Worm (Caenorhabditis elegans): ENCODE data around the gene C35D6.4.
"Not testable (repeated sequence)": the region's sequence is repeated elsewhere in the genome, so short reads cannot be mapped to it uniquely, and the experiment has no call there.

The C35D6.4 gene

ce11 chrIV:16350690-16351089 is at the start of gene C35D6.4:
Gene C35D6.4 (plus strand): TSS chrIV:16350990.
- TF ChIP-seq lin-35 (GFP tag; optimal IDR thresholded peaks at IDR 0.05) (no peak), Y79H2A.3 (GFP tag; conservative IDR thresholded peaks at IDR 0.05) (no peak), lir-1 (GFP tag; conservative IDR thresholded peaks at IDR 0.05) (no peak), hlh-12 (tag; optimal IDR thresholded peaks at IDR 0.05) (no peak), ztf-26 (tag; optimal IDR thresholded peaks at IDR 0.05) (no peak), cebp-2 (GFP tag; IDR thresholded peaks at IDR 0.05) (no peak), snpc-3.4 (tag; optimal IDR thresholded peaks at IDR 0.05) (no peak), cebp-1 (GFP tag; IDR thresholded peaks at IDR 0.05) (no peak), cebp-1 (tag; optimal IDR thresholded peaks at IDR 0.05) (no peak)

- TF ChIP-seq cebp-1 (GFP tag; IDR thresholded peaks at IDR 0.05) (no peak), cebp-1 (tag; optimal IDR thresholded peaks at IDR 0.05) (no peak), attf-6 (GFP tag; IDR thresholded peaks at IDR 0.05) (peak; percentile 82; the same call in 1 of the 2 replicates), snpc-4 (GFP tag; optimal IDR thresholded peaks at IDR 0.05) (no peak), snpc-4 (tag; optimal IDR thresholded peaks at IDR 0.05) (peak in 2 of 4 experiments; percentile 73 to 80)
Observed at ce11 chrIV:16306918-16307317, 43.9 kb upstream of the C35D6.4 start.

- TF ChIP-seq snpc-3.4 (tag; optimal IDR thresholded peaks at IDR 0.05); C06A6.2 (GFP tag; conservative IDR thresholded peaks at IDR 0.05); lag-1 (GFP tag; IDR thresholded peaks at IDR 0.05): not testable (repeated sequence)
Observed at ce11 chrIV:16307925-16308324, 42.9 kb upstream of the C35D6.4 start, which contains the start of gene rac-2. Gene rac-2 (plus strand): TSS chrIV:16308225.

ce11 chrIV:16310103-16310502 is 40.7 kb upstream of the C35D6.4 start:
- TF ChIP-seq rpc-1 (optimal IDR thresholded peaks at IDR 0.05) (no peak), rpc-1 (tag; optimal IDR thresholded peaks at IDR 0.05) (no peak), somi-1 (GFP tag; optimal IDR thresholded peaks at IDR 0.05) (no peak), snpc-4 (GFP tag; optimal IDR thresholded peaks at IDR 0.05) (no peak), snpc-4 (tag; optimal IDR thresholded peaks at IDR 0.05) (peak in 1 of 4 experiments; percentile 80), egrh-3 (GFP tag; IDR thresholded peaks at IDR 0.05) (0 out of 2 replicates have a peak, but pooled peaks have one; percentile 6), ztf-28 (GFP tag; IDR thresholded peaks at IDR 0.05) (0 out of 2 replicates have a peak, but pooled peaks have one; percentile 40)

ce11 chrIV:16320410-16320809 is 30.4 kb upstream of the C35D6.4 start, which contains the start of gene K03D3.5:
Gene K03D3.5 (minus strand): TSS chrIV:16320510.
- no peak for TF ChIP-seq lin-54 (GFP tag; optimal IDR thresholded peaks at IDR 0.05)
- no peak for TF ChIP-seq B0261.1 (tag; optimal IDR thresholded peaks at IDR 0.05)

ce11 chrIV:16320866-16321265 is 29.9 kb upstream of the C35D6.4 start, which contains the start of gene srz-61:
Gene srz-61 (plus strand): TSS chrIV:16321166.
- TF ChIP-seq sea-2 (GFP tag; IDR thresholded peaks at IDR 0.05), result no peak
- no peak for TF ChIP-seq gei-17 (GFP tag; optimal IDR thresholded peaks at IDR 0.05)
- no peak for TF ChIP-seq dpff-1 (tag; optimal IDR thresholded peaks at IDR 0.05)
- no peak for TF ChIP-seq egrh-3 (GFP tag; IDR thresholded peaks at IDR 0.05)
- TF ChIP-seq lsy-27 (tag; optimal IDR thresholded peaks at IDR 0.05; ENCODE audit: borderline replicate concordance, insufficient read depth), result no peak
- TF ChIP-seq ccch-3 (GFP tag; optimal IDR thresholded peaks at IDR 0.05), result no peak
- TF ChIP-seq zim-3 (tag; optimal IDR thresholded peaks at IDR 0.05), result no peak
- no peak for TF ChIP-seq ceh-91 (GFP tag; IDR thresholded peaks at IDR 0.05)
- no peak for TF ChIP-seq Y56A3A.18 (GFP tag; IDR thresholded peaks at IDR 0.05)

All from whole organism, young adult.